Worm (Caenorhabditis elegans) whole organism, L2 larva: ENCODE data around the gene str-135.

Experiments used
- R02D3.7 ChIP-seq: fragments of 150-350 bp; optimal IDR thresholded peaks from 2 replicates; lab custom pipeline; 2014; ENCODE audit warnings: missing biosample characterization, missing genetic modification characterization
- ama-1 ChIP-seq: fragments of 150-350 bp; optimal IDR thresholded peaks from 2 replicates; lab custom pipeline; 2018; ENCODE audit warnings: inconsistent platforms
- blmp-1 ChIP-seq: sonication (generic microtip); optimal IDR thresholded peaks from 2 replicates; lab custom pipeline; 2017; ENCODE audit warnings: missing genetic modification characterization, mild to moderate bottlenecking, missing compliant biosample characterization, antibody characterized with exemption, moderate library complexity; ENCODE audit not compliant: insufficient read depth
- fos-1 ChIP-seq: fragments of 150-350 bp; optimal IDR thresholded peaks from 2 replicates; lab custom pipeline; 2014; ENCODE audit warnings: missing biosample characterization, missing genetic modification characterization
- lin-11 ChIP-seq: fragments of 150-350 bp; sonication (generic microtip); optimal IDR thresholded peaks from 2 replicates; lab custom pipeline; 2014; ENCODE audit warnings: missing biosample characterization, missing genetic modification characterization, inconsistent platforms, mixed read lengths
- lin-39 ChIP-seq: fragments of 150-350 bp; optimal IDR thresholded peaks from 2 replicates; lab custom pipeline; 2014; ENCODE audit warnings: missing biosample characterization, missing genetic modification reagents, missing genetic modification characterization
- lsy-2 ChIP-seq, 2 experiments: fragments of 150-350 bp in 1 of 2; sonication (generic microtip) in 1 of 2; optimal IDR thresholded peaks; 2 replicates each; lab custom pipeline; 2014 to 2017; ENCODE audit warnings: missing biosample characterization in 2 of 2, missing genetic modification characterization in 2 of 2
- mdl-1 ChIP-seq, 2 experiments: fragments of 150-350 bp in 1 of 2; sonication (generic microtip) in 1 of 2; optimal IDR thresholded peaks; 2 replicates each; lab custom pipeline; 2017; ENCODE audit warnings: missing biosample characterization in 2 of 2, missing genetic modification characterization in 2 of 2
- nhr-11 ChIP-seq: fragments of 150-350 bp; optimal IDR thresholded peaks from 2 replicates; lab custom pipeline; 2014; ENCODE audit warnings: missing biosample characterization, missing genetic modification characterization
- nhr-12 ChIP-seq: fragments of 150-350 bp; optimal IDR thresholded peaks from 2 replicates; lab custom pipeline; 2014; ENCODE audit warnings: missing biosample characterization, missing genetic modification characterization
- nhr-6 ChIP-seq: fragments of 150-350 bp; optimal IDR thresholded peaks from 2 replicates; lab custom pipeline; 2014; ENCODE audit warnings: missing biosample characterization, missing genetic modification characterization
- nhr-77 ChIP-seq: fragments of 150-350 bp; optimal IDR thresholded peaks from 2 replicates; lab custom pipeline; 2014; ENCODE audit warnings: missing biosample characterization, missing genetic modification characterization
- zag-1 ChIP-seq: fragments of 150-350 bp; optimal IDR thresholded peaks from 2 replicates; lab custom pipeline; 2014; ENCODE audit warnings: missing biosample characterization, missing genetic modification characterization

DNA sequence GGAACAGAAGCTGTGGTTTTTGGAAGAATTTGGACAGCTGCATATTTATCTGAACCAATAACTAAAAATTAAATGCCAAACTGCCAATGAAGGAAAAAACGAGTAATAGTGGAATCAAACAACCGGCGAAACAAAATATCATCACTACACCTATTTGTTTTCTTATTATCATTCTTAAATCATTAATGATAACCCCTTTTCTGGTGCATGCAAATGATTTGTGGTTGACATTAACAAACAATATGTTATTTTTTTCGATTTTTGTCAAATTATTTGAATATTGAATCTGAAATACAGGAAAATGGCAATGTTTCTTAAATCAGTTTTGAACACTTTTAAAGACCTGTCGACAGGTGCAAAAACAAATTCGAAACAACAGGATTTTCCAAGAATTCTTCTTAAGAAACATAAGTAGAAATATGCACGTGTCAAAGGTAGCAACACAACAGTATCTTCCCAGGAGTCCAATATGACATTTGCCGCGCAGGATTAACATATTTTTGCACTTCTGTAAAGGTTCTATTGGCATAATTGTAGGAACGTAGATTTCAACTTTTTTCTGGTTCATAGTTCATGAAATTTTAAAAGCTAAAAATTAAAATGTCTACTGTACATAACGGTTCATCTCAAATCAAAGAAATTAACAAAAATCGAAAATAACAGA lies 18.7 kb upstream of the str-135 start, which contains the start of gene W02D7.5:
- TF ChIP-seq R02D3.7 (no peak), nhr-77 (no peak), zag-1 (tag; lab: Kevin White, UChicago) (no peak), blmp-1 (tag; lab: Kevin White, UChicago) (no peak), mdl-1 (tag; optimal IDR thresholded peaks at IDR 0.05; lab: Kevin White, UChicago) (no peak), lin-11 (tag; lab: Kevin White, UChicago) (no peak), nhr-11 (tag; lab: Kevin White, UChicago) (no peak), lsy-2 (tag; optimal IDR thresholded peaks at IDR 0.05; lab: Kevin White, UChicago) (no peak), nhr-6 (tag; lab: Kevin White, UChicago) (no peak), fos-1 (tag; lab: Kevin White, UChicago) (no peak), lin-39 (tag; lab: Kevin White, UChicago) (no peak), nhr-12 (tag; lab: Kevin White, UChicago) (no peak), ama-1 (lab: Kevin White, UChicago) (no peak)
